Worm (Caenorhabditis elegans): ENCODE results near the gene str-163.

str-163 gene

DNA sequence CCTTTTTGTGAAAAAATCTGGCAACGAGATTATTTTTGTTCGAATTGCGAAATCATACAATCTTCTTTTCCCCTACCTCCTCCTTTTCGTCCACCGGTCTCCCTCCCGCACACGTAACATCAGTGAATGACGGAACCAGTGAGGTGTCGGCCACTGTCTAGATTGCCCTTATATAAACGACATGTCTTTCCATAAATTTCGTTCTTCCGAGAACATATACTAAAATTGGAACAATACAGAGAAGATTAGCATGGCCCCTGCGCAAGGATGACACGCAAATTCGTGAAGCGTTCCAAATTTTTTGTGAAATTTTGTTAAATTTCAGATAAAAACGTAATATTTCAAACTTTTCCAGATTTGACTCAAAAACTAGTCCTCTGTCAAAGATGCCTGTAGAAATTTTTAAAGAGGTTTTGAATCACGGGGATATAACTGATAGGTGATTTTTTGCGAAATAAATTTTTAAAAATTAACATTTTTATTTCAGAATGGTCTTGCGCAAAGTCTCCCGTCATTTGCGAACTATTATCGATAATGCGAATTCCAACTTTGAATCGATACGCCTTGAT is 23.1 kb upstream of the str-163 start (continued):
- TF ChIP-seq set-16 (GFP tag; IDR thresholded peaks at IDR 0.05) (no peak), nhr-102 (tag; optimal IDR thresholded peaks at IDR 0.05) (peak; percentile 60), dve-1 (tag; optimal IDR thresholded peaks at IDR 0.05; ENCODE audit: insufficient read depth) (peak; percentile 42), snpc-4 (tag; optimal IDR thresholded peaks at IDR 0.05) (peak; percentile 82), ztf-7 (tag; optimal IDR thresholded peaks at IDR 0.05) (peak; percentile 41), ceh-44 (GFP tag; IDR thresholded peaks at IDR 0.05) (peak; percentile 9; the same call in 1 of the 2 replicates)

DNA sequence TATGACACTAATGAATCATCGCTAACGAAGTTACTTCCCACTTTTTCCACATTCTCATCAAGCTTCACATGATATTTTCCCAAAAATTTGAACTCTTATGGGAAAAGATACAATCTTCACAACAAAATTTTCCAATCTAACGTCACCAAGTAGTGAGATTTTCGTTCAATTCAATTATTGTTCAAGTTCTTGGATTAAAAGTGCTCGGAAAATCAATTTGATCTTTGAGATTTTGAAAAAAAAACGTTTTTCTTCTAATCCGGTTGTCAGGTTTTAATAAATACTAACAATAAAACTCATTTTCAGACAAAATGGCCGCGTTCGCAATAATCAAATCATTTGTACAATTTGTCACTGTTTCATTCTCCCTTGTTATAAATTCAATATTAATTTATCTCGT is 19.9 kb upstream of the str-163 start, which contains the start of gene str-153:
str-153 (plus strand) TSS at position 301 of the 400 bp plus-strand sequence.
- TF ChIP-seq gei-8 (GFP tag; optimal IDR thresholded peaks at IDR 0.05) (no peak), Y48G9A.11 (GFP tag; IDR thresholded peaks at IDR 0.05) (no peak), lin-15B (tag; optimal IDR thresholded peaks at IDR 0.05) (no peak), lin-29 (GFP tag; IDR thresholded peaks at IDR 0.05) (no peak), zag-1 (tag; optimal IDR thresholded peaks at IDR 0.05) (no peak), lin-1 (GFP tag; IDR thresholded peaks at IDR 0.05) (no peak), ceh-82 (tag; optimal IDR thresholded peaks at IDR 0.05) (no peak), pha-4 (GFP tag; IDR thresholded peaks at IDR 0.05) (no peak), pha-4 (tag; optimal IDR thresholded peaks at IDR 0.05) (no peak), unc-62 (GFP tag; optimal IDR thresholded peaks at IDR 0.05 in 1 of 2) (peak in 1 of 2 experiments; percentile 4), unc-62 (tag; optimal IDR thresholded peaks at IDR 0.05) (no peak)

DNA sequence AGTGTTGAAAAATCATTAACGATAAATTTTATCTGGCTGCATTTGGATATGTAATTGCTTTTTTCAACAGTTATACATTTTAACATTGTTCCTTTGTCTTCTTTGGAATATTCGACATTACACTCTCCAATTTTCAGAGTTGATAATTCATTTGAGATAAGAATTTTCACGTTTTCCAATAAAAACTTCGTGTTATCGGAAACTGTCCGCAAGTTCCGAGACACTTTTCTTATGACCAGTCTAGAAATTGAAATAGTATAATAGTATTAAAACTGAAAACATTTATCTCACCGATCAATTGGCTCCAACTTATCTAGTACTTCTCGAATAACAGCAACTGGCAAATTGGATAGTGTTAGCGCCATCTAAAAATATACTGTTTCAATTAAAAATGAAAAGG is 16.3 kb upstream of the str-163 start, which contains the start of gene fbxa-86:
fbxa-86 (minus strand) TSS at position 367 of the 400 bp plus-strand sequence.
- TF ChIP-seq egl-43 (GFP tag; IDR thresholded peaks at IDR 0.05) (no peak), nhr-11 (tag; optimal IDR thresholded peaks at IDR 0.05) (no peak), zfp-2 (tag; optimal IDR thresholded peaks at IDR 0.05) (no peak), pqm-1 (tag; optimal IDR thresholded peaks at IDR 0.05) (peak; percentile 9), unc-62 (GFP tag; optimal IDR thresholded peaks at IDR 0.05 in 1 of 2) (peak in 1 of 2 experiments; percentile 7), unc-62 (tag; optimal IDR thresholded peaks at IDR 0.05) (no peak), madf-9 (GFP tag; conservative IDR thresholded peaks at IDR 0.05) (no peak), R02D3.7 (tag; optimal IDR thresholded peaks at IDR 0.05) (no peak)

DNA sequence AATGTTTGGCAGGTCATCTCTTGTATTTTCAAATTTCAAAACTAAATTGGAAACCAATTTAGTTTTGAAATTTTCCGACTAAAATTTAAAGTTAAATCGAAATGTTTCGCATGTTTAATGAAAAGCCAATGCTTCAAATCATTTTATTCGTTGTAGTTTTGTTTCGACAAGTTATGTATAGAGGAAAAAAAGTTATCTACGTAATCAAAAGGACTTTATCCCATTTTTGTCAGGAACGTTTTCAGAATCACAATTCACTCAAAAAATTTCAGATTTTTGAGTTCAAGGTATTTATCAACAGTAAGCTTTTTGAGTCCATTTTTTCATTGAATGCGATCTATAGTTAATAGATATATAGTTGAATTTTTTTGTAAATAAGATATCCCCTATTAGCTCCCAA is 15.3 kb upstream of the str-163 start, which contains the start of gene str-168:
str-168 (plus strand) TSS at position 301 of the 400 bp plus-strand sequence.
- TF ChIP-seq saeg-2 (GFP tag; IDR thresholded peaks at IDR 0.05) (no peak), fos-1 (tag; optimal IDR thresholded peaks at IDR 0.05) (no peak), ZK337.2 (GFP tag; IDR thresholded peaks at IDR 0.05) (no peak), hmg-1.1 (GFP tag; IDR thresholded peaks at IDR 0.05) (no peak), mdl-1 (tag; optimal IDR thresholded peaks at IDR 0.05) (no peak), hlh-30 (tag; optimal IDR thresholded peaks at IDR 0.05; ENCODE audit: insufficient read depth) (no peak), lin-13 (GFP tag; optimal IDR thresholded peaks at IDR 0.05) (no peak), hif-1 (tag; optimal IDR thresholded peaks at IDR 0.05) (no peak)

DNA sequence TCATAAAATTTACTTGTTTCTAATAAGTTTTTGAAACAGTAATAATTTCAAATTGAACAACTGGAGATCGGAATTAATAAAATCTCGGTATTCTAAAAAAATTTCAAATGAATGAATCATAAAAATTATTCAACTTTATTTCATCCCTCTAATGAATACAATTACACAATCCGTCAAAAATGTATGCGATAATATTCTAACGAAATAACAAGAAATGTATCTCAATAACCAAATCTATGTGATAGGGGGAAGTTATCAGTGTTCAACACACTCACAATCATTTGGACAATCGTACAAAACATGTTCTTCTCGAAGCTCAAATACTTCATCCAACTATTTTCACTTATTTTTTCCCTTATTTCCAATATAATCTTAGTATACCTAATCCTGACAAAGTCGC is 12.3 kb upstream of the str-163 start, which contains the start of gene Y9C9A.5:
Y9C9A.5 (plus strand) TSS at position 301 of the 400 bp plus-strand sequence.
- no peak for TF ChIP-seq daf-8 (GFP tag; IDR thresholded peaks at IDR 0.05)
- no peak for TF ChIP-seq snpc-4 (tag; optimal IDR thresholded peaks at IDR 0.05)
- no peak for TF ChIP-seq unc-130 (GFP tag; optimal IDR thresholded peaks at IDR 0.05)
- no peak for TF ChIP-seq ceh-20 (GFP tag; IDR thresholded peaks at IDR 0.05)
- TF ChIP-seq set-16 (GFP tag; IDR thresholded peaks at IDR 0.05) = no peak
- TF ChIP-seq lsy-2 (tag; optimal IDR thresholded peaks at IDR 0.05) = no peak
- TF ChIP-seq cey-2 (tag; optimal IDR thresholded peaks at IDR 0.05; ENCODE audit: borderline replicate concordance, insufficient read depth) = no peak
- no peak for TF ChIP-seq fos-1 (tag; optimal IDR thresholded peaks at IDR 0.05)
- no peak for TF ChIP-seq spr-3 (GFP tag; optimal IDR thresholded peaks at IDR 0.05)
- no peak for TF ChIP-seq mxl-3 (GFP tag; optimal IDR thresholded peaks at IDR 0.05)

Measured in whole organism, L4 larva.